Worm (Caenorhabditis elegans) whole organism, young adult: Measurements from ENCODE around the gene Y47D7A.19.

Source experiments
- B0035.1 ChIP-seq: sonication (generic microtip); optimal IDR thresholded peaks from 2 replicates; lab custom pipeline; 2016; ENCODE audit warnings: missing genetic modification characterization, mild to moderate bottlenecking, missing compliant biosample characterization, missing genotype, missing genetic modification reagents
- B0336.3 ChIP-seq: fragments of 200-800 bp; sonication (Bioruptor generic); IDR thresholded peaks from 2 replicates; pipeline ENCODE4 v1.3.6; 2022; ENCODE audit warnings: missing genetic modification characterization, missing compliant biosample characterization
- C06A6.2 ChIP-seq: fragments of 200-800 bp; sonication (Bioruptor generic); conservative IDR thresholded peaks from 2 replicates; pipeline ENCODE4 v1.3.6; 2022; ENCODE audit warnings: missing genetic modification characterization, missing compliant biosample characterization
- C17E4.6 ChIP-seq: fragments of 200-800 bp; sonication (Bioruptor generic); IDR thresholded peaks from 2 replicates; pipeline ENCODE4 v1.3.6; 2022; ENCODE audit warnings: missing genetic modification reagents, missing genetic modification characterization, missing compliant biosample characterization
- F23B12.7 ChIP-seq: sonication (generic microtip); optimal IDR thresholded peaks from 2 replicates; lab custom pipeline; 2017; ENCODE audit warnings: missing genetic modification characterization, mild to moderate bottlenecking, missing compliant biosample characterization, antibody characterized with exemption, moderate library complexity; ENCODE audit not compliant: insufficient read depth
- F37B4.10 ChIP-seq: fragments of 200-800 bp; sonication (Bioruptor generic); IDR thresholded peaks from 2 replicates; pipeline ENCODE4 v1.3.6; 2022; ENCODE audit warnings: missing genetic modification characterization, missing compliant biosample characterization
- F39B2.1 ChIP-seq: fragments of 200-800 bp; sonication (Bioruptor generic); IDR thresholded peaks from 2 replicates; pipeline ENCODE4 v1.3.6; 2022; ENCODE audit warnings: missing genetic modification reagents, missing genetic modification characterization, missing compliant biosample characterization
- F57A8.1 ChIP-seq: fragments of 200-800 bp; sonication (Bioruptor generic); optimal IDR thresholded peaks from 2 replicates; lab custom pipeline; 2018; ENCODE audit warnings: mild to moderate bottlenecking, missing genetic modification characterization, moderate library complexity, missing compliant biosample characterization
- F57C9.4 ChIP-seq: sonication (generic microtip); optimal IDR thresholded peaks from 2 replicates; lab custom pipeline; 2017; ENCODE audit warnings: mild to moderate bottlenecking, missing genetic modification characterization, missing compliant biosample characterization
- K11D2.4 ChIP-seq: fragments of 200-800 bp; sonication (Bioruptor generic); IDR thresholded peaks from 2 replicates; pipeline ENCODE4 v1.3.6; 2022; ENCODE audit warnings: missing genetic modification reagents, missing genetic modification characterization, missing compliant biosample characterization
- K12H6.12 ChIP-seq: fragments of 200-800 bp; sonication (Bioruptor generic); optimal IDR thresholded peaks from 2 replicates; lab custom pipeline; 2018; ENCODE audit warnings: mild to moderate bottlenecking, missing genetic modification characterization, missing compliant biosample characterization
- T26A5.8 ChIP-seq: sonication (generic microtip); optimal IDR thresholded peaks from 2 replicates; lab custom pipeline; 2016; ENCODE audit warnings: missing genetic modification characterization, missing compliant biosample characterization
- Y53G8AR.9 ChIP-seq: fragments of 200-800 bp; sonication (Bioruptor generic); conservative IDR thresholded peaks from 2 replicates; pipeline ENCODE4 v1.3.6; 2022; ENCODE audit warnings: missing genetic modification reagents, missing genetic modification characterization, missing compliant biosample characterization
- Y56A3A.18 ChIP-seq: fragments of 200-800 bp; sonication (Bioruptor generic); IDR thresholded peaks from 2 replicates; pipeline ENCODE4 v1.3.6; 2022; ENCODE audit warnings: missing genetic modification reagents, missing genetic modification characterization, missing compliant biosample characterization
- Y79H2A.3 ChIP-seq: fragments of 200-800 bp; sonication (Bioruptor generic); conservative IDR thresholded peaks from 2 replicates; pipeline ENCODE4 v1.3.6; 2022; ENCODE audit warnings: missing genetic modification reagents, missing genetic modification characterization, missing compliant biosample characterization
- Y95B8A.8 ChIP-seq: fragments of 200-800 bp; sonication (Bioruptor generic); IDR thresholded peaks from 2 replicates; pipeline ENCODE4 v1.3.6; 2022; ENCODE audit warnings: missing genetic modification reagents, missing genetic modification characterization, missing compliant biosample characterization
- aptf-2 ChIP-seq: fragments of 200-800 bp; sonication (Bioruptor generic); conservative IDR thresholded peaks from 2 replicates; pipeline ENCODE4 v1.3.6; 2022; ENCODE audit warnings: missing genetic modification reagents, missing genetic modification characterization, missing compliant biosample characterization
- aptf-3 ChIP-seq: fragments of 200-800 bp; sonication (Bioruptor generic); IDR thresholded peaks from 2 replicates; pipeline ENCODE4 v1.3.6; 2022; ENCODE audit warnings: missing genetic modification characterization, missing compliant biosample characterization
- attf-3 ChIP-seq: fragments of 200-800 bp; sonication (Bioruptor generic); conservative IDR thresholded peaks from 2 replicates; pipeline ENCODE4 v1.3.6; 2022; ENCODE audit warnings: missing genetic modification reagents, missing genetic modification characterization, missing compliant biosample characterization
- attf-5 ChIP-seq: fragments of 200-800 bp; sonication (Bioruptor generic); optimal IDR thresholded peaks from 2 replicates; lab custom pipeline; 2018; ENCODE audit warnings: mild to moderate bottlenecking, missing genetic modification characterization, missing compliant biosample characterization
- bed-1 ChIP-seq: fragments of 200-800 bp; sonication (Bioruptor generic); IDR thresholded peaks from 2 replicates; pipeline ENCODE4 v1.3.6; 2022; ENCODE audit warnings: missing genetic modification reagents, missing genetic modification characterization, missing compliant biosample characterization
- cebp-2 ChIP-seq: fragments of 200-800 bp; sonication (Bioruptor generic); IDR thresholded peaks from 2 replicates; pipeline ENCODE4 v1.3.6; 2022; ENCODE audit warnings: missing genetic modification characterization, missing compliant biosample characterization
- ceh-100 ChIP-seq: fragments of 200-800 bp; sonication (Bioruptor generic); IDR thresholded peaks from 2 replicates; pipeline ENCODE4 v1.3.6; 2022; ENCODE audit warnings: missing genetic modification reagents, missing genetic modification characterization, missing compliant biosample characterization
- ceh-27 ChIP-seq: fragments of 200-800 bp; sonication (Bioruptor generic); optimal IDR thresholded peaks from 2 replicates; lab custom pipeline; 2018; ENCODE audit warnings: mild to moderate bottlenecking, missing genetic modification characterization, moderate library complexity, missing compliant biosample characterization
- die-1 ChIP-seq: sonication (generic microtip); optimal IDR thresholded peaks from 2 replicates; lab custom pipeline; 2016; ENCODE audit warnings: missing genotype, mild to moderate bottlenecking, missing genetic modification characterization, missing compliant biosample characterization
- dpff-1 ChIP-seq: sonication (generic microtip); optimal IDR thresholded peaks from 2 replicates; lab custom pipeline; 2017; ENCODE audit warnings: mild to moderate bottlenecking, missing genetic modification characterization, missing compliant biosample characterization
- egl-44 ChIP-seq: fragments of 200-800 bp; sonication (Bioruptor generic); IDR thresholded peaks from 2 replicates; pipeline ENCODE4 v1.3.6; 2022; ENCODE audit warnings: missing genetic modification reagents, missing genetic modification characterization, missing compliant biosample characterization
- fkh-3 ChIP-seq: sonication (generic microtip); optimal IDR thresholded peaks from 2 replicates; lab custom pipeline; 2016; ENCODE audit warnings: mild to moderate bottlenecking, missing genetic modification characterization, missing compliant biosample characterization
- hlh-26 ChIP-seq: fragments of 200-800 bp; sonication (Bioruptor generic); conservative IDR thresholded peaks from 2 replicates; pipeline ENCODE4 v1.3.6; 2022; ENCODE audit warnings: missing genetic modification reagents, missing genetic modification characterization, missing compliant biosample characterization
- hmg-20 ChIP-seq: fragments of 200-800 bp; sonication (Bioruptor generic); IDR thresholded peaks from 2 replicates; pipeline ENCODE4 v1.3.6; 2022; ENCODE audit warnings: missing genetic modification reagents, missing genetic modification characterization, missing compliant biosample characterization
- let-526 ChIP-seq: fragments of 200-800 bp; sonication (Bioruptor generic); IDR thresholded peaks from 2 replicates; pipeline ENCODE4 v1.3.6; 2022; ENCODE audit warnings: missing genetic modification reagents, missing genetic modification characterization, missing compliant biosample characterization
- lin-40 ChIP-seq: sonication (generic microtip); optimal IDR thresholded peaks from 2 replicates; lab custom pipeline; 2016; ENCODE audit warnings: missing genetic modification characterization, mild to moderate bottlenecking, missing compliant biosample characterization, missing genotype, missing genetic modification reagents
- lsl-1 ChIP-seq: fragments of 200-800 bp; sonication (Bioruptor generic); optimal IDR thresholded peaks from 2 replicates; lab custom pipeline; 2018; ENCODE audit warnings: mild to moderate bottlenecking, missing genetic modification characterization, moderate library complexity, missing compliant biosample characterization
- madf-6 ChIP-seq: fragments of 200-800 bp; sonication (Bioruptor generic); IDR thresholded peaks from 2 replicates; pipeline ENCODE4 v1.3.6; 2022; ENCODE audit warnings: missing genetic modification reagents, missing genetic modification characterization, missing compliant biosample characterization
- madf-8 ChIP-seq: fragments of 200-800 bp; sonication (Bioruptor generic); conservative IDR thresholded peaks from 2 replicates; pipeline ENCODE4 v1.3.6; 2022; ENCODE audit warnings: missing genetic modification reagents, missing genetic modification characterization, missing compliant biosample characterization
- mel-28 ChIP-seq: sonication (generic microtip); optimal IDR thresholded peaks from 2 replicates; lab custom pipeline; 2016; ENCODE audit warnings: borderline replicate concordance, mild to moderate bottlenecking, missing genetic modification characterization, missing compliant biosample characterization
- mxl-1 ChIP-seq: sonication (generic microtip); optimal IDR thresholded peaks from 2 replicates; lab custom pipeline; 2016; ENCODE audit warnings: missing genetic modification characterization, missing compliant biosample characterization
- nfya-2 ChIP-seq: fragments of 200-800 bp; sonication (Bioruptor generic); IDR thresholded peaks from 2 replicates; pipeline ENCODE4 v1.3.6; 2022; ENCODE audit warnings: missing genetic modification reagents, missing genetic modification characterization, missing compliant biosample characterization
- nhr-90 ChIP-seq: sonication (generic microtip); optimal IDR thresholded peaks from 2 replicates; lab custom pipeline; 2016; ENCODE audit warnings: missing genotype, mild to moderate bottlenecking, missing genetic modification characterization, missing compliant biosample characterization
- pha-4 ChIP-seq: fragments of 150-350 bp; sonication (generic microtip); optimal IDR thresholded peaks from 2 replicates; lab custom pipeline; 2014; ENCODE audit warnings: missing biosample characterization, missing genetic modification reagents, missing genetic modification characterization
- rcor-1 ChIP-seq: fragments of 200-800 bp; sonication (Bioruptor generic); IDR thresholded peaks from 2 replicates; pipeline ENCODE4 v1.3.6; 2022; ENCODE audit warnings: missing genetic modification reagents, missing genetic modification characterization, missing compliant biosample characterization
- snpc-3.4 ChIP-seq: sonication (generic microtip); optimal IDR thresholded peaks from 2 replicates; lab custom pipeline; 2017; ENCODE audit warnings: missing genetic modification characterization, mild to moderate bottlenecking, missing compliant biosample characterization, antibody characterized with exemption, moderate library complexity, missing genotype, missing genetic modification reagents
- snpc-4 ChIP-seq, 5 experiments: fragments of 150-350 bp in 1 of 5; sonication (generic microtip) in 4 of 5; optimal IDR thresholded peaks; 2 replicates each; lab custom pipeline; 2014 to 2018; ENCODE audit warnings: missing genetic modification characterization in 5 of 5, missing biosample characterization in 3 of 5, antibody characterized with exemption in 2 of 5, mild to moderate bottlenecking in 2 of 5, missing compliant biosample characterization in 2 of 5, missing genotype in 2 of 5, moderate library complexity in 2 of 5, missing genetic modification reagents in 1 of 5
- unc-62 ChIP-seq: fragments of 150-350 bp; optimal IDR thresholded peaks from 2 replicates; lab custom pipeline; 2014; ENCODE audit warnings: missing biosample characterization, missing genetic modification reagents, missing genetic modification characterization
- zfh-2 ChIP-seq: fragments of 200-800 bp; sonication (Bioruptor generic); conservative IDR thresholded peaks from 2 replicates; pipeline ENCODE4 v1.3.6; 2022; ENCODE audit warnings: missing genetic modification reagents, missing genetic modification characterization, missing compliant biosample characterization
- ztf-18 ChIP-seq: sonication (generic microtip); optimal IDR thresholded peaks from 2 replicates; lab custom pipeline; 2016; ENCODE audit warnings: missing genotype, mild to moderate bottlenecking, missing genetic modification characterization, missing compliant biosample characterization
- ztf-26 ChIP-seq: sonication (generic microtip); optimal IDR thresholded peaks from 2 replicates; lab custom pipeline; 2017; ENCODE audit warnings: missing genetic modification characterization, missing compliant biosample characterization
- ztf-28 ChIP-seq: fragments of 200-800 bp; sonication (Bioruptor generic); IDR thresholded peaks from 2 replicates; pipeline ENCODE4 v1.3.6; 2022; ENCODE audit warnings: missing genetic modification reagents, missing genetic modification characterization, missing compliant biosample characterization
- ztf-3 ChIP-seq: fragments of 200-800 bp; sonication (Bioruptor generic); optimal IDR thresholded peaks from 2 replicates; lab custom pipeline; 2018; ENCODE audit warnings: mild to moderate bottlenecking, missing genetic modification characterization, missing compliant biosample characterization

Y47D7A.19 gene

DNA sequence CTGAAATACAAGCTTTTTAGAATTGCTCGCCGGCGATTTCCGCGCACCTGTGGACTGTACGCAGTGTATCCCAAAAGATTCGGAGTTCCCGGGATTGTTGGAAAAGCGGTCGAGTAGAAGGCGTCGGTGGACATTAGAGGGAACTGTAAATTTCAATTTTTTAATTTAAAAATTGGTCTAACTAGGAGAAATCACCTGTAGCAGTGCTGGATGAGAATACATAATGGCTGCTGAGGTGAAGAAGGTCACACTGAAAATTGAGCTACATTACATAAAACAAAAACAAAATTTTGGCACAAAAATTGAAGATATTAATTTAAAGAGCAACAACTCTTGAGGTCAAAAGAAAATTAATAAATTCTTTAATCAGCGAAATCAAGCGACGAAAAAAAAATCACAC, 49.5 kb upstream of the Y47D7A.19 start, which contains the start of gene neg-1 (continued):
- no peak for TF ChIP-seq madf-8 (GFP tag; lab: Robert Waterston, UW)
- no peak for TF ChIP-seq Y95B8A.8
- no peak for TF ChIP-seq nfya-2 (GFP tag; lab: Robert Waterston, UW)
- TF ChIP-seq let-526: no peak
- no peak for TF ChIP-seq hmg-20 (GFP tag; lab: Robert Waterston, UW)
- TF ChIP-seq C17E4.6 (GFP tag; lab: Robert Waterston, UW): no peak
- no peak for TF ChIP-seq mel-28 (tag; lab: Kevin White, UChicago)
- TF ChIP-seq Y56A3A.18 (GFP tag; lab: Robert Waterston, UW): no peak
- no peak for TF ChIP-seq aptf-3
- TF ChIP-seq rcor-1 (GFP tag; lab: Robert Waterston, UW): no peak
- no peak for TF ChIP-seq zfh-2 (GFP tag; lab: Robert Waterston, UW)
- TF ChIP-seq Y79H2A.3 (GFP tag; lab: Robert Waterston, UW): peak; percentile 28; the same call in 1 of the 2 replicates
- TF ChIP-seq B0035.1 (tag; lab: Kevin White, UChicago): no peak
- TF ChIP-seq F57C9.4: no peak
- TF ChIP-seq nhr-90 (tag; lab: Kevin White, UChicago): no peak
- TF ChIP-seq F57A8.1 (GFP tag; lab: Kevin White, UChicago): no peak
- no peak for TF ChIP-seq attf-3
- TF ChIP-seq F37B4.10 (GFP tag; lab: Robert Waterston, UW): no peak
- TF ChIP-seq bed-1 (GFP tag; lab: Robert Waterston, UW): no peak
- TF ChIP-seq ztf-26 (tag; lab: Kevin White, UChicago): no peak
- TF ChIP-seq K11D2.4 (GFP tag; lab: Robert Waterston, UW): no peak
- TF ChIP-seq snpc-3.4 (tag; lab: Kevin White, UChicago): no peak
- peak; percentile 17; the same call in 1 of the 2 replicates for TF ChIP-seq B0336.3 (GFP tag; lab: Robert Waterston, UW)
- TF ChIP-seq ceh-27: no peak
- no peak for TF ChIP-seq snpc-4 (GFP tag; optimal IDR thresholded peaks at IDR 0.05; lab: Kevin White, UChicago)
- no peak for TF ChIP-seq snpc-4 (tag; optimal IDR thresholded peaks at IDR 0.05; lab: Kevin White, UChicago)
- peak; percentile 58 for TF ChIP-seq madf-6 (GFP tag; lab: Robert Waterston, UW)
- no peak for TF ChIP-seq unc-62 (GFP tag; lab: Kevin White, UChicago)
- TF ChIP-seq mxl-1: no peak
- TF ChIP-seq egl-44 (GFP tag; lab: Robert Waterston, UW): no peak
- no peak for TF ChIP-seq F39B2.1 (GFP tag; lab: Robert Waterston, UW)
- TF ChIP-seq K12H6.12 (tag; lab: Kevin White, UChicago): no peak
- TF ChIP-seq T26A5.8 (tag; lab: Kevin White, UChicago): no peak
- TF ChIP-seq C06A6.2 (GFP tag; lab: Robert Waterston, UW): no peak
- TF ChIP-seq lsl-1: no peak
- no peak for TF ChIP-seq dpff-1 (tag; lab: Kevin White, UChicago)
- no peak for TF ChIP-seq lin-40
- no peak for TF ChIP-seq die-1 (tag; lab: Kevin White, UChicago)
- TF ChIP-seq pha-4: no peak
- TF ChIP-seq cebp-2 (GFP tag; lab: Robert Waterston, UW): no peak
- TF ChIP-seq attf-5 (GFP tag; lab: Kevin White, UChicago): no peak
- no peak for TF ChIP-seq aptf-2 (GFP tag; lab: Robert Waterston, UW)
- TF ChIP-seq F23B12.7 (tag; lab: Kevin White, UChicago): no peak
- no peak for TF ChIP-seq ztf-18 (tag; lab: Kevin White, UChicago)
- no peak for TF ChIP-seq hlh-26
- no peak for TF ChIP-seq fkh-3 (tag; lab: Kevin White, UChicago)
- TF ChIP-seq ceh-100 (GFP tag; lab: Robert Waterston, UW): no peak
- no peak for TF ChIP-seq ztf-28 (GFP tag; lab: Robert Waterston, UW)
- TF ChIP-seq ztf-3: no peak
- TF ChIP-seq Y53G8AR.9 (GFP tag; lab: Robert Waterston, UW): 0 out of 2 replicates have a peak, but pooled peaks have one; percentile 18
